Worm (Caenorhabditis elegans) whole organism, young adult: ENCODE measurements around the gene K12G11.6.

Source experiments
- B0035.1 ChIP-seq: sonication (generic microtip); optimal IDR thresholded peaks from 2 replicates; lab custom pipeline; 2016; ENCODE audit warnings: missing genetic modification characterization, mild to moderate bottlenecking, missing compliant biosample characterization, missing genotype, missing genetic modification reagents
- C06A6.2 ChIP-seq: fragments of 200-800 bp; sonication (Bioruptor generic); conservative IDR thresholded peaks from 2 replicates; pipeline ENCODE4 v1.3.6; 2022; ENCODE audit warnings: missing genetic modification characterization, missing compliant biosample characterization
- F33H1.4 ChIP-seq: fragments of 200-800 bp; sonication (Bioruptor generic); IDR thresholded peaks from 2 replicates; pipeline ENCODE4 v1.3.6; 2022; ENCODE audit warnings: missing genetic modification reagents, missing genetic modification characterization, missing compliant biosample characterization
- F37B4.10 ChIP-seq: fragments of 200-800 bp; sonication (Bioruptor generic); IDR thresholded peaks from 2 replicates; pipeline ENCODE4 v1.3.6; 2022; ENCODE audit warnings: missing genetic modification characterization, missing compliant biosample characterization
- F52B5.7 ChIP-seq: sonication (generic microtip); optimal IDR thresholded peaks from 2 replicates; lab custom pipeline; 2016; ENCODE audit warnings: mild to moderate bottlenecking, missing genetic modification characterization, missing compliant biosample characterization
- F55B11.4 ChIP-seq: sonication (generic microtip); optimal IDR thresholded peaks from 2 replicates; lab custom pipeline; 2016; ENCODE audit warnings: missing compliant biosample characterization, missing genetic modification characterization, borderline replicate concordance; ENCODE audit not compliant: insufficient read depth
- F57A8.1 ChIP-seq: fragments of 200-800 bp; sonication (Bioruptor generic); optimal IDR thresholded peaks from 2 replicates; lab custom pipeline; 2018; ENCODE audit warnings: mild to moderate bottlenecking, missing genetic modification characterization, moderate library complexity, missing compliant biosample characterization
- F57C9.4 ChIP-seq: sonication (generic microtip); optimal IDR thresholded peaks from 2 replicates; lab custom pipeline; 2017; ENCODE audit warnings: mild to moderate bottlenecking, missing genetic modification characterization, missing compliant biosample characterization
- K12H6.12 ChIP-seq: fragments of 200-800 bp; sonication (Bioruptor generic); optimal IDR thresholded peaks from 2 replicates; lab custom pipeline; 2018; ENCODE audit warnings: mild to moderate bottlenecking, missing genetic modification characterization, missing compliant biosample characterization
- Y56A3A.18 ChIP-seq: fragments of 200-800 bp; sonication (Bioruptor generic); IDR thresholded peaks from 2 replicates; pipeline ENCODE4 v1.3.6; 2022; ENCODE audit warnings: missing genetic modification reagents, missing genetic modification characterization, missing compliant biosample characterization
- Y79H2A.3 ChIP-seq: fragments of 200-800 bp; sonication (Bioruptor generic); conservative IDR thresholded peaks from 2 replicates; pipeline ENCODE4 v1.3.6; 2022; ENCODE audit warnings: missing genetic modification reagents, missing genetic modification characterization, missing compliant biosample characterization
- Y95B8A.8 ChIP-seq: fragments of 200-800 bp; sonication (Bioruptor generic); IDR thresholded peaks from 2 replicates; pipeline ENCODE4 v1.3.6; 2022; ENCODE audit warnings: missing genetic modification reagents, missing genetic modification characterization, missing compliant biosample characterization
- ZK185.1 ChIP-seq: sonication (generic microtip); optimal IDR thresholded peaks from 2 replicates; lab custom pipeline; 2016; ENCODE audit warnings: mild to moderate bottlenecking, missing genetic modification characterization, missing compliant biosample characterization; ENCODE audit not compliant: poor library complexity, severe bottlenecking
- ama-1 ChIP-seq, 3 experiments: fragments of 150-350 bp in 1 of 3; sonication (generic microtip) in 2 of 3; optimal IDR thresholded peaks; 2 replicates each; lab custom pipeline; 2014 to 2018; ENCODE audit warnings: missing biosample characterization in 2 of 3, missing genetic modification characterization in 2 of 3, missing genetic modification reagents in 2 of 3
- aptf-2 ChIP-seq: fragments of 200-800 bp; sonication (Bioruptor generic); conservative IDR thresholded peaks from 2 replicates; pipeline ENCODE4 v1.3.6; 2022; ENCODE audit warnings: missing genetic modification reagents, missing genetic modification characterization, missing compliant biosample characterization
- athp-1 ChIP-seq: sonication (generic microtip); optimal IDR thresholded peaks from 2 replicates; lab custom pipeline; 2017; ENCODE audit warnings: mild to moderate bottlenecking, missing genetic modification characterization, missing compliant biosample characterization
- attf-5 ChIP-seq: fragments of 200-800 bp; sonication (Bioruptor generic); optimal IDR thresholded peaks from 2 replicates; lab custom pipeline; 2018; ENCODE audit warnings: mild to moderate bottlenecking, missing genetic modification characterization, missing compliant biosample characterization
- attf-6 ChIP-seq: fragments of 200-800 bp; sonication (Bioruptor generic); IDR thresholded peaks from 2 replicates; pipeline ENCODE4 v1.3.6; 2022; ENCODE audit warnings: missing genetic modification reagents, missing genetic modification characterization, missing compliant biosample characterization
- ccch-3 ChIP-seq: fragments of 200-800 bp; sonication (Bioruptor generic); optimal IDR thresholded peaks from 2 replicates; lab custom pipeline; 2018; ENCODE audit warnings: mild to moderate bottlenecking, missing genetic modification characterization, missing compliant biosample characterization
- ceh-27 ChIP-seq: fragments of 200-800 bp; sonication (Bioruptor generic); optimal IDR thresholded peaks from 2 replicates; lab custom pipeline; 2018; ENCODE audit warnings: mild to moderate bottlenecking, missing genetic modification characterization, moderate library complexity, missing compliant biosample characterization
- ceh-79 ChIP-seq: sonication (generic microtip); optimal IDR thresholded peaks from 2 replicates; lab custom pipeline; 2017; ENCODE audit warnings: mild to moderate bottlenecking, missing genetic modification characterization, missing compliant biosample characterization
- dpl-1 ChIP-seq: fragments of 150-350 bp; optimal IDR thresholded peaks from 2 replicates; lab custom pipeline; 2014; ENCODE audit warnings: missing biosample characterization, missing genetic modification reagents, missing genetic modification characterization
- efl-1 ChIP-seq: fragments of 150-350 bp; optimal IDR thresholded peaks from 2 replicates; lab custom pipeline; 2014; ENCODE audit warnings: missing biosample characterization, missing genetic modification reagents, missing genetic modification characterization
- egl-18 ChIP-seq: fragments of 200-800 bp; sonication (Bioruptor generic); IDR thresholded peaks from 2 replicates; pipeline ENCODE4 v1.3.6; 2022; ENCODE audit warnings: missing genetic modification reagents, missing genetic modification characterization, missing compliant biosample characterization
- egl-44 ChIP-seq: fragments of 200-800 bp; sonication (Bioruptor generic); IDR thresholded peaks from 2 replicates; pipeline ENCODE4 v1.3.6; 2022; ENCODE audit warnings: missing genetic modification reagents, missing genetic modification characterization, missing compliant biosample characterization
- hlh-26 ChIP-seq: fragments of 200-800 bp; sonication (Bioruptor generic); conservative IDR thresholded peaks from 2 replicates; pipeline ENCODE4 v1.3.6; 2022; ENCODE audit warnings: missing genetic modification reagents, missing genetic modification characterization, missing compliant biosample characterization
- hmg-1.2 ChIP-seq: fragments of 200-800 bp; sonication (Bioruptor generic); IDR thresholded peaks from 2 replicates; pipeline ENCODE4 v1.3.6; 2022; ENCODE audit warnings: missing genetic modification reagents, missing genetic modification characterization, missing compliant biosample characterization
- let-607 ChIP-seq, 2 experiments: fragments of 200-800 bp in 1 of 2; sonication (Bioruptor generic) in 1 of 2; sonication (generic microtip) in 1 of 2; optimal IDR thresholded peaks; 2 replicates each; lab custom pipeline; 2016 to 2018; ENCODE audit warnings: mild to moderate bottlenecking in 2 of 2, missing compliant biosample characterization in 2 of 2, missing genetic modification characterization in 2 of 2, moderate library complexity in 2 of 2, missing genotype in 1 of 2
- lin-35 ChIP-seq, 3 experiments: fragments of 150-350 bp in 2 of 3; sonication (generic microtip) in 1 of 3; optimal IDR thresholded peaks; 2 replicates each; lab custom pipeline; 2014 to 2018; ENCODE audit warnings: missing biosample characterization in 3 of 3, missing genetic modification characterization in 3 of 3, missing genetic modification reagents in 3 of 3
- lsl-1 ChIP-seq: fragments of 200-800 bp; sonication (Bioruptor generic); optimal IDR thresholded peaks from 2 replicates; lab custom pipeline; 2018; ENCODE audit warnings: mild to moderate bottlenecking, missing genetic modification characterization, moderate library complexity, missing compliant biosample characterization
- lsy-27 ChIP-seq: sonication (generic microtip); optimal IDR thresholded peaks from 2 replicates; lab custom pipeline; 2017; ENCODE audit warnings: missing genetic modification characterization, mild to moderate bottlenecking, missing compliant biosample characterization, antibody characterized with exemption, missing genotype, borderline replicate concordance; ENCODE audit not compliant: insufficient read depth
- madf-10 ChIP-seq: sonication (generic microtip); optimal IDR thresholded peaks from 2 replicates; lab custom pipeline; 2016; ENCODE audit warnings: mild to moderate bottlenecking, missing genetic modification characterization, missing compliant biosample characterization
- mcd-1 ChIP-seq: fragments of 200-800 bp; sonication (Bioruptor generic); IDR thresholded peaks from 2 replicates; pipeline ENCODE4 v1.3.6; 2022; ENCODE audit warnings: missing genetic modification reagents, missing genetic modification characterization, missing compliant biosample characterization
- mel-28 ChIP-seq: sonication (generic microtip); optimal IDR thresholded peaks from 2 replicates; lab custom pipeline; 2016; ENCODE audit warnings: borderline replicate concordance, mild to moderate bottlenecking, missing genetic modification characterization, missing compliant biosample characterization
- nhr-120 ChIP-seq: fragments of 200-800 bp; sonication (Bioruptor generic); IDR thresholded peaks from 2 replicates; pipeline ENCODE4 v1.3.6; 2022; ENCODE audit warnings: missing genetic modification characterization, missing compliant biosample characterization
- nhr-179 ChIP-seq: sonication (generic microtip); optimal IDR thresholded peaks from 2 replicates; lab custom pipeline; 2016; ENCODE audit warnings: mild to moderate bottlenecking, missing genetic modification characterization, missing compliant biosample characterization
- nhr-80 ChIP-seq: sonication (generic microtip); optimal IDR thresholded peaks from 2 replicates; lab custom pipeline; 2016; ENCODE audit warnings: missing genetic modification characterization, missing compliant biosample characterization
- pha-4 ChIP-seq: fragments of 150-350 bp; sonication (generic microtip); optimal IDR thresholded peaks from 2 replicates; lab custom pipeline; 2014; ENCODE audit warnings: missing biosample characterization, missing genetic modification reagents, missing genetic modification characterization
- rcor-1 ChIP-seq: fragments of 200-800 bp; sonication (Bioruptor generic); IDR thresholded peaks from 2 replicates; pipeline ENCODE4 v1.3.6; 2022; ENCODE audit warnings: missing genetic modification reagents, missing genetic modification characterization, missing compliant biosample characterization
- rpc-1 ChIP-seq, 2 experiments: fragments of 150-350 bp in 1 of 2; sonication (generic microtip) in 1 of 2; optimal IDR thresholded peaks; 2 replicates each; lab custom pipeline; 2014 to 2018; ENCODE audit warnings: missing biosample characterization in 1 of 2, missing genetic modification characterization in 1 of 2, missing genetic modification reagents in 1 of 2, missing genotype in 1 of 2
- sea-2 ChIP-seq: fragments of 200-800 bp; sonication (Bioruptor generic); IDR thresholded peaks from 2 replicates; pipeline ENCODE4 v1.3.6; 2022; ENCODE audit warnings: missing genetic modification characterization, missing compliant biosample characterization
- tbp1 ChIP-seq: fragments of 200-800 bp; sonication (Bioruptor generic); optimal IDR thresholded peaks from 2 replicates; lab custom pipeline; 2018; ENCODE audit warnings: mild to moderate bottlenecking, missing genetic modification characterization, missing compliant biosample characterization
- tlf-1 ChIP-seq: fragments of 200-800 bp; sonication (Bioruptor generic); optimal IDR thresholded peaks from 2 replicates; lab custom pipeline; 2018; ENCODE audit warnings: mild to moderate bottlenecking, missing genetic modification characterization, missing compliant biosample characterization
- unc-62 ChIP-seq: fragments of 150-350 bp; optimal IDR thresholded peaks from 2 replicates; lab custom pipeline; 2014; ENCODE audit warnings: missing biosample characterization, missing genetic modification reagents, missing genetic modification characterization
- xnd-1 ChIP-seq: sonication (generic microtip); optimal IDR thresholded peaks from 2 replicates; lab custom pipeline; 2016; ENCODE audit warnings: missing genotype, missing genetic modification reagents, missing genetic modification characterization, missing compliant biosample characterization
- ztf-22 ChIP-seq: fragments of 200-800 bp; sonication (Bioruptor generic); optimal IDR thresholded peaks from 2 replicates; lab custom pipeline; 2018; ENCODE audit warnings: mild to moderate bottlenecking, missing genetic modification characterization, moderate library complexity, missing compliant biosample characterization
- ztf-25 ChIP-seq: fragments of 200-800 bp; sonication (Bioruptor generic); IDR thresholded peaks from 2 replicates; pipeline ENCODE4 v1.3.6; 2022; ENCODE audit warnings: missing genetic modification reagents, missing genetic modification characterization, missing compliant biosample characterization
- ztf-3 ChIP-seq: fragments of 200-800 bp; sonication (Bioruptor generic); optimal IDR thresholded peaks from 2 replicates; lab custom pipeline; 2018; ENCODE audit warnings: mild to moderate bottlenecking, missing genetic modification characterization, missing compliant biosample characterization

K12G11.6 gene

DNA sequence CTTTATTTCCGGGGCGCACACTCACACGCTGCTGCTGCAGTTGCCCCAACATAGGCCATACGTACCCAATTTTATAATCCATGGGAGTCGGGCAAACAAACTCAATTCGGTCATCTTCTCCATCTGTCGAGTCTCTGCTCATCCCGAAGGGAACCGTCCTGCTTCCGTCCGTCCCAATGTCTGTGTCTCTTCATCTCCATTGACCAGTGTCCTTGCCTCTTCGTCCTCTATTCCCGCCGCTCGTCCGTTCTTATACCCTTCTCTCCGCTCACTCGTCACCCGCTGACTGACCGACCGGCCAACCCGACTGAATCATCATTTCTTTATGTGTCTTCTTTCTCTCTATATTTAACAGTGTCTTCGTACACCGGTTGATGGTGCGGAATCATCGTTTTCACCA is 49.3 kb upstream of the K12G11.6 start (continued):
- TF ChIP-seq mel-28 (tag; lab: Kevin White, UChicago) (no peak), hmg-1.2 (GFP tag; lab: Robert Waterston, UW) (peak; percentile 45; the same call in 1 of the 2 replicates), attf-5 (GFP tag; lab: Kevin White, UChicago) (no peak), tbp1 (GFP tag; lab: Kevin White, UChicago) (peak; percentile 5), F57A8.1 (GFP tag; lab: Kevin White, UChicago) (no peak), nhr-120 (GFP tag; lab: Robert Waterston, UW) (no peak), ama-1 (optimal IDR thresholded peaks at IDR 0.05; lab: Kevin White, UChicago) (no peak), ama-1 (GFP tag; optimal IDR thresholded peaks at IDR 0.05; lab: Kevin White, UChicago) (no peak), F57C9.4 (tag; lab: Kevin White, UChicago) (no peak), dpl-1 (GFP tag; lab: Kevin White, UChicago) (no peak), mcd-1 (GFP tag; lab: Robert Waterston, UW) (0 out of 2 replicates have a peak, but pooled peaks have one; percentile 30), ztf-25 (GFP tag; lab: Robert Waterston, UW) (no peak), ZK185.1 (tag; lab: Kevin White, UChicago) (no peak), tlf-1 (GFP tag; lab: Kevin White, UChicago) (no peak), egl-44 (GFP tag; lab: Robert Waterston, UW) (no peak), C06A6.2 (no peak), rpc-1 (optimal IDR thresholded peaks at IDR 0.05; lab: Kevin White, UChicago) (no peak), rpc-1 (tag; optimal IDR thresholded peaks at IDR 0.05; lab: Kevin White, UChicago) (no peak), lsy-27 (no peak), ceh-27 (GFP tag; lab: Kevin White, UChicago) (no peak), F52B5.7 (tag; lab: Kevin White, UChicago) (no peak), athp-1 (no peak), nhr-80 (peak; percentile 31), B0035.1 (tag; lab: Kevin White, UChicago) (no peak), nhr-179 (tag; lab: Kevin White, UChicago) (no peak), Y79H2A.3 (no peak), attf-6 (GFP tag; lab: Robert Waterston, UW) (no peak), Y95B8A.8 (GFP tag; lab: Robert Waterston, UW) (no peak), hlh-26 (GFP tag; lab: Robert Waterston, UW) (no peak), aptf-2 (GFP tag; lab: Robert Waterston, UW) (no peak), pha-4 (tag; lab: Kevin White, UChicago) (no peak), let-607 (tag; optimal IDR thresholded peaks at IDR 0.05; lab: Kevin White, UChicago) (no peak), F37B4.10 (GFP tag; lab: Robert Waterston, UW) (no peak), Y56A3A.18 (no peak), ztf-22 (no peak), egl-18 (GFP tag; lab: Robert Waterston, UW) (no peak), unc-62 (GFP tag; lab: Kevin White, UChicago) (no peak), rcor-1 (GFP tag; lab: Robert Waterston, UW) (no peak), K12H6.12 (tag; lab: Kevin White, UChicago) (peak; percentile 38)

DNA sequence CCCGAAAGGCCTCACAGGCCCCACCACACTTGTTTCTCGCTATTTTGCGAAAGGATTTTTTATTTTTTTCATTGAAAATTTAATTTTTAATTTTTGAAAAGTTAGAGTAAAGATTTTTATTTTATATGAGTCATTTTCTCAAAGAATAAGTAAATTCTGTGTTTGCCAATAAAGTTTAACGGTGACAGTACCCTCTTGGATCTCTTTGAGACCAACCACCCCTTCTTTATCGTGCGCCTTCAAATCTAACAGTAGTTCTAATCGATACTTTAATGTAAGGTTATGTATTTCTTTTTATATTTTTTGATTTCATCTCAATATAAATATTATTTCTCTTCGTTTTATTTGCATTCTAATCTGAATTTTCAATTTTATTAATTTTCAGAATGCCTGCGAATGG is 48.6 kb upstream of the K12G11.6 start, which contains the start of gene hmp-1:
hmp-1 (plus strand) TSS at position 380 of the 400 bp plus-strand sequence.
- TF ChIP-seq egl-44 (GFP tag; lab: Robert Waterston, UW) (no peak), rcor-1 (GFP tag; lab: Robert Waterston, UW) (no peak), let-607 (tag; optimal IDR thresholded peaks at IDR 0.05; lab: Kevin White, UChicago) (no peak), lsl-1 (GFP tag; lab: Kevin White, UChicago) (peak; percentile 88), ccch-3 (GFP tag; lab: Kevin White, UChicago) (no peak), F55B11.4 (tag; lab: Kevin White, UChicago) (no peak), ztf-3 (GFP tag; lab: Kevin White, UChicago) (no peak), unc-62 (GFP tag; lab: Kevin White, UChicago) (no peak), F33H1.4 (peak; percentile 80), ztf-25 (GFP tag; lab: Robert Waterston, UW) (no peak), nhr-120 (GFP tag; lab: Robert Waterston, UW) (no peak), xnd-1 (peak; percentile 13), efl-1 (GFP tag; lab: Kevin White, UChicago) (no peak), madf-10 (tag; lab: Kevin White, UChicago) (no peak), ceh-79 (no peak), sea-2 (GFP tag; lab: Robert Waterston, UW) (no peak), lin-35 (GFP tag; optimal IDR thresholded peaks at IDR 0.05; lab: Kevin White, UChicago) (no peak)
